Worm (Caenorhabditis elegans): ENCODE data around the gene DH11.2.

The DH11.2 gene

ce11 chrII:8016761-8017160 is 4.1 kb downstream of the DH11.2 start (continued):
- TF ChIP-seq sdz-38 (tag; optimal IDR thresholded peaks at IDR 0.05), result no peak
- TF ChIP-seq ceh-27 (GFP tag; optimal IDR thresholded peaks at IDR 0.05), result no peak
- TF ChIP-seq F52B5.7 (tag; optimal IDR thresholded peaks at IDR 0.05), result no peak
- TF ChIP-seq lin-54 (GFP tag; optimal IDR thresholded peaks at IDR 0.05), result peak; percentile 53
- no peak for TF ChIP-seq snpc-1.1 (tag; optimal IDR thresholded peaks at IDR 0.05; ENCODE audit: insufficient read depth)
- no peak for TF ChIP-seq B0261.1 (tag; optimal IDR thresholded peaks at IDR 0.05)
- no peak for TF ChIP-seq T26A5.8 (tag; optimal IDR thresholded peaks at IDR 0.05)
- TF ChIP-seq pbrm-1 (GFP tag; IDR thresholded peaks at IDR 0.05), result 0 out of 2 replicates have a peak, but pooled peaks have one; percentile 30
- TF ChIP-seq aptf-2 (GFP tag; conservative IDR thresholded peaks at IDR 0.05), result no peak
- TF ChIP-seq K12H6.12 (tag; optimal IDR thresholded peaks at IDR 0.05), result no peak
- peak; percentile 76 for TF ChIP-seq C06A6.2 (GFP tag; conservative IDR thresholded peaks at IDR 0.05)
- no peak for TF ChIP-seq C17E4.6 (GFP tag; IDR thresholded peaks at IDR 0.05)
- no peak for TF ChIP-seq snpc-4 (GFP tag; optimal IDR thresholded peaks at IDR 0.05)
- peak in 1 of 4 experiments; percentile 6 for TF ChIP-seq snpc-4 (tag; optimal IDR thresholded peaks at IDR 0.05)
- no peak for TF ChIP-seq athp-1 (tag; optimal IDR thresholded peaks at IDR 0.05)
- 0 out of 2 replicates have a peak, but pooled peaks have one; percentile 4 for TF ChIP-seq dox-1 (GFP tag; IDR thresholded peaks at IDR 0.05)
- TF ChIP-seq B0019.2 (GFP tag; conservative IDR thresholded peaks at IDR 0.05), result no peak
- no peak for TF ChIP-seq nhr-120 (GFP tag; IDR thresholded peaks at IDR 0.05)
- peak; percentile 22 for TF ChIP-seq nhr-90 (tag; optimal IDR thresholded peaks at IDR 0.05)
- peak; percentile 5 for TF ChIP-seq ama-1 (optimal IDR thresholded peaks at IDR 0.05)
- TF ChIP-seq ama-1 (GFP tag; optimal IDR thresholded peaks at IDR 0.05), result no peak
- 0 out of 2 replicates have a peak, but pooled peaks have one; percentile 54 for TF ChIP-seq Y53G8AR.9 (GFP tag; conservative IDR thresholded peaks at IDR 0.05)
- no peak for TF ChIP-seq tbx-9 (tag; optimal IDR thresholded peaks at IDR 0.05; ENCODE audit: borderline replicate concordance)
- TF ChIP-seq lir-1 (GFP tag; conservative IDR thresholded peaks at IDR 0.05), result 0 out of 2 replicates have a peak, but pooled peaks have one; percentile 60
- peak; percentile 90 for TF ChIP-seq somi-1 (GFP tag; optimal IDR thresholded peaks at IDR 0.05)
- TF ChIP-seq ceh-91 (GFP tag; IDR thresholded peaks at IDR 0.05), result no peak
- no peak for TF ChIP-seq F33H1.4 (GFP tag; IDR thresholded peaks at IDR 0.05)
- peak; percentile 28 for TF ChIP-seq akir-1 (GFP tag; optimal IDR thresholded peaks at IDR 0.05)
- TF ChIP-seq hrde-1 (tag; optimal IDR thresholded peaks at IDR 0.05; ENCODE audit: borderline replicate concordance), result no peak
- TF ChIP-seq unc-130 (GFP tag; optimal IDR thresholded peaks at IDR 0.05), result no peak
- TF ChIP-seq sptf-2 (GFP tag; optimal IDR thresholded peaks at IDR 0.05), result no peak
- TF ChIP-seq ztf-22 (GFP tag; optimal IDR thresholded peaks at IDR 0.05), result peak; percentile 17
- no peak for TF ChIP-seq aptf-3 (GFP tag; IDR thresholded peaks at IDR 0.05)
- TF ChIP-seq nhr-80 (tag; optimal IDR thresholded peaks at IDR 0.05), result peak; percentile 90
- TF ChIP-seq F22D6.2 (tag; optimal IDR thresholded peaks at IDR 0.05), result no peak
- TF ChIP-seq egl-18 (GFP tag; IDR thresholded peaks at IDR 0.05), result no peak
- no peak for TF ChIP-seq pha-4 (tag; optimal IDR thresholded peaks at IDR 0.05)
- TF ChIP-seq ceh-100 (GFP tag; IDR thresholded peaks at IDR 0.05), result no peak
- TF ChIP-seq ztf-26 (tag; optimal IDR thresholded peaks at IDR 0.05), result peak; percentile 71
- TF ChIP-seq xnd-1 (tag; optimal IDR thresholded peaks at IDR 0.05), result no peak
- no peak for TF ChIP-seq ztf-25 (GFP tag; IDR thresholded peaks at IDR 0.05)
- no peak for TF ChIP-seq Y56A3A.18 (GFP tag; IDR thresholded peaks at IDR 0.05)
- TF ChIP-seq nfyb-1 (GFP tag; IDR thresholded peaks at IDR 0.05), result peak; percentile 55; the same call in 1 of the 2 replicates
- no peak for TF ChIP-seq attf-6 (GFP tag; IDR thresholded peaks at IDR 0.05)
- TF ChIP-seq lin-35 (GFP tag; optimal IDR thresholded peaks at IDR 0.05), result peak in 1 of 3 experiments; percentile 28
- TF ChIP-seq Y79H2A.3 (GFP tag; conservative IDR thresholded peaks at IDR 0.05), result no peak
- TF ChIP-seq F10E7.11 (tag; optimal IDR thresholded peaks at IDR 0.05), result no peak
- TF ChIP-seq ceh-58 (GFP tag; IDR thresholded peaks at IDR 0.05), result no peak
- TF ChIP-seq ztf-3 (GFP tag; optimal IDR thresholded peaks at IDR 0.05), result peak; percentile 40
- peak; percentile 45 for TF ChIP-seq unc-62 (GFP tag; optimal IDR thresholded peaks at IDR 0.05)
